Worm (Caenorhabditis elegans): ENCODE measurements around the gene prcc-1.

DNA sequence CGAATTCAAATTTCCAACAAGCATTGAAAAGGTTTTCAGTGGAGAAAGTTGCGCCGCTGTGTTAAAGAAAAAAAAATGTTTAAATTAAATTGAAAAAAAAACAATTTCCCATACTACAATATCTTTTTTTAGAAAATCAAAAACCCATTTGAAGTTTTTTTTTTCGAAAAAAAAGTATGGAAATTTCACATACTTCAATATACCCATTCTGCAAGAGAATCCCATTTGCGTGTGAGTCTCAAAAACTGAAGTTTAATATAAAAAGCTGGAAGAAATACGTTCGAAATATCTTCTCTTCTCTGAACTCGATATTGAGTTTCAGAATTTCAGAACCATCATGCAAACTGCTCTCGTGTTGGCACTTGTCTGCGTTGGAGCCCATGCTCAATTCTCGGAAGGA is 23.5 kb downstream of the prcc-1 start, which contains the start of gene scl-7:
- TF ChIP-seq pqm-1 (tag; optimal IDR thresholded peaks at IDR 0.05) (no peak), npax-4 (tag; optimal IDR thresholded peaks at IDR 0.05) (no peak), unc-55 (GFP tag; optimal IDR thresholded peaks at IDR 0.05) (no peak), unc-42 (tag; optimal IDR thresholded peaks at IDR 0.05) (no peak), fkh-10 (GFP tag; optimal IDR thresholded peaks at IDR 0.05) (no peak), hlh-8 (tag; optimal IDR thresholded peaks at IDR 0.05) (no peak), ceh-6 (GFP tag; optimal IDR thresholded peaks at IDR 0.05) (no peak), ceh-24 (tag; optimal IDR thresholded peaks at IDR 0.05) (no peak), tbx-2 (tag; optimal IDR thresholded peaks at IDR 0.05) (no peak), T23F11.4 (GFP tag; optimal IDR thresholded peaks at IDR 0.05) (no peak), fax-1 (tag; optimal IDR thresholded peaks at IDR 0.05) (no peak)
